Fruit fly (Drosophila melanogaster) whole organism, prepupa: ENCODE data around the gene GlnRS.

Experiments
- Blimp-1 ChIP-seq: fragments of 200-800 bp; sonication (Bioruptor generic); optimal IDR thresholded peaks from 3 replicates; lab custom pipeline; 2017; ENCODE audit warnings: missing biosample characterization, missing genetic modification characterization, mild to moderate bottlenecking, moderate library complexity, missing genetic modification reagents
- CG10631 ChIP-seq: fragments of 200-800 bp; sonication (Bioruptor generic); optimal IDR thresholded peaks from 2 replicates; lab custom pipeline; 2016; ENCODE audit warnings: missing biosample characterization, missing genetic modification characterization
- CG11762 ChIP-seq: fragments of 200-800 bp; sonication (Bioruptor generic); optimal IDR thresholded peaks from 3 replicates; lab custom pipeline; 2016; ENCODE audit warnings: missing biosample characterization, missing genetic modification characterization; ENCODE audit not compliant: insufficient read depth
- CG15336 ChIP-seq: fragments of 200-800 bp; sonication (Bioruptor generic); IDR thresholded peaks from 2 replicates; pipeline ENCODE4 v1.3.6; 2022; ENCODE audit warnings: missing biosample characterization, missing genetic modification characterization
- CG1621 ChIP-seq: fragments of 200-800 bp; sonication (Bioruptor generic); optimal IDR thresholded peaks from 3 replicates; lab custom pipeline; 2018; ENCODE audit warnings: missing biosample characterization, mild to moderate bottlenecking, missing genetic modification characterization
- CG16779 ChIP-seq: fragments of 200-800 bp; sonication (Bioruptor generic); optimal IDR thresholded peaks from 3 replicates; lab custom pipeline; 2017; ENCODE audit warnings: missing biosample characterization, mild to moderate bottlenecking, missing genetic modification characterization
- CG32006 ChIP-seq: fragments of 200-800 bp; sonication (Bioruptor generic); optimal IDR thresholded peaks from 3 replicates; lab custom pipeline; 2017; ENCODE audit warnings: missing biosample characterization, mild to moderate bottlenecking, missing genetic modification characterization
- CG34406 ChIP-seq: fragments of 200-800 bp; sonication (Bioruptor generic); optimal IDR thresholded peaks from 3 replicates; lab custom pipeline; 2016; ENCODE audit warnings: missing biosample characterization, missing genetic modification characterization
- CG3919 ChIP-seq: fragments of 200-800 bp; sonication (Bioruptor generic); optimal IDR thresholded peaks from 3 replicates; lab custom pipeline; 2016; ENCODE audit warnings: missing biosample characterization, missing genetic modification characterization
- CG6792 ChIP-seq: fragments of 200-800 bp; sonication (Bioruptor generic); optimal IDR thresholded peaks from 3 replicates; lab custom pipeline; 2016; ENCODE audit warnings: missing biosample characterization, missing genetic modification characterization
- CG6808 ChIP-seq: fragments of 200-800 bp; sonication (Bioruptor generic); optimal IDR thresholded peaks from 3 replicates; lab custom pipeline; 2017; ENCODE audit warnings: missing biosample characterization, missing genetic modification characterization, mild to moderate bottlenecking, moderate library complexity, missing genetic modification reagents
- CG7368 ChIP-seq: fragments of 200-800 bp; sonication (Bioruptor generic); optimal IDR thresholded peaks from 3 replicates; lab custom pipeline; 2016; ENCODE audit warnings: missing biosample characterization, missing genetic modification characterization
- CG8119 ChIP-seq: fragments of 200-800 bp; sonication (Bioruptor generic); IDR thresholded peaks from 3 replicates; pipeline ENCODE4 v1.3.6; 2022; ENCODE audit warnings: missing biosample characterization, missing genetic modification characterization
- CG9139 ChIP-seq: fragments of 200-800 bp; sonication (Bioruptor generic); optimal IDR thresholded peaks from 3 replicates; lab custom pipeline; 2017; ENCODE audit warnings: missing biosample characterization, mild to moderate bottlenecking, missing genetic modification characterization
- Eip78C ChIP-seq: fragments of 200-800 bp; sonication (Bioruptor generic); peaks from one replicate; lab custom pipeline; 2016; ENCODE audit warnings: missing biosample characterization, missing genetic modification characterization
- Eip93F ChIP-seq: fragments of 200-800 bp; sonication (Bioruptor generic); optimal IDR thresholded peaks from 2 replicates; lab custom pipeline; 2016; ENCODE audit warnings: missing biosample characterization, mild to moderate bottlenecking, missing genetic modification characterization
- Ets21C ChIP-seq: fragments of 200-800 bp; sonication (Bioruptor generic); optimal IDR thresholded peaks from 3 replicates; lab custom pipeline; 2016; ENCODE audit warnings: missing biosample characterization, missing genetic modification characterization
- Lpt ChIP-seq: fragments of 200-800 bp; sonication (Bioruptor generic); optimal IDR thresholded peaks from 3 replicates; lab custom pipeline; 2016; ENCODE audit warnings: missing biosample characterization, missing genetic modification characterization
- Met ChIP-seq: fragments of 200-800 bp; sonication (Bioruptor generic); optimal IDR thresholded peaks from 3 replicates; lab custom pipeline; 2016; ENCODE audit warnings: missing biosample characterization, missing genetic modification characterization
- OdsH ChIP-seq: fragments of 200-800 bp; sonication (Bioruptor generic); optimal IDR thresholded peaks from 3 replicates; lab custom pipeline; 2016; ENCODE audit warnings: missing biosample characterization, missing genetic modification characterization
- Sox102F ChIP-seq: fragments of 200-800 bp; sonication (Bioruptor generic); optimal IDR thresholded peaks from 2 replicates; lab custom pipeline; 2016; ENCODE audit warnings: missing biosample characterization, mild to moderate bottlenecking, missing genetic modification characterization
- Sox14 ChIP-seq: fragments of 200-800 bp; sonication (Bioruptor generic); optimal IDR thresholded peaks from 3 replicates; lab custom pipeline; 2016; ENCODE audit warnings: missing biosample characterization, missing genetic modification characterization
- achi ChIP-seq: fragments of 200-800 bp; sonication (Bioruptor generic); optimal IDR thresholded peaks from 3 replicates; lab custom pipeline; 2016; ENCODE audit warnings: missing biosample characterization, missing genetic modification characterization
- dac ChIP-seq: fragments of 200-800 bp; sonication (Bioruptor generic); optimal IDR thresholded peaks from 2 replicates; lab custom pipeline; 2017; ENCODE audit warnings: missing biosample characterization, mild to moderate bottlenecking, missing genetic modification characterization
- dsx ChIP-seq: fragments of 200-800 bp; optimal IDR thresholded peaks from 3 replicates; lab custom pipeline; 2019; ENCODE audit warnings: missing biosample characterization, mild to moderate bottlenecking, missing genetic modification characterization, moderate library complexity; ENCODE audit not compliant: poor library complexity, severe bottlenecking
- eg ChIP-seq: fragments of 200-800 bp; sonication (Bioruptor generic); IDR thresholded peaks from 3 replicates; pipeline ENCODE4 v1.3.6; 2022; ENCODE audit warnings: missing biosample characterization, missing genetic modification characterization
- fd59A ChIP-seq: fragments of 200-800 bp; sonication (Bioruptor generic); optimal IDR thresholded peaks from 2 replicates; lab custom pipeline; 2017; ENCODE audit warnings: missing biosample characterization, mild to moderate bottlenecking, missing genetic modification characterization, missing genetic modification reagents
- fd85E ChIP-seq: fragments of 200-800 bp; sonication (Bioruptor generic); optimal IDR thresholded peaks from 3 replicates; lab custom pipeline; 2016; ENCODE audit warnings: missing biosample characterization, missing genetic modification characterization
- net ChIP-seq: fragments of 200-800 bp; sonication (Bioruptor generic); optimal IDR thresholded peaks from 3 replicates; lab custom pipeline; 2016; ENCODE audit warnings: missing biosample characterization, missing genetic modification characterization
- pdm3 ChIP-seq: fragments of 200-800 bp; sonication (Bioruptor generic); optimal IDR thresholded peaks from 3 replicates; lab custom pipeline; 2016; ENCODE audit warnings: missing biosample characterization, missing genetic modification characterization
- spab ChIP-seq: fragments of 200-800 bp; sonication (Bioruptor generic); optimal IDR thresholded peaks from 2 replicates; lab custom pipeline; 2017; ENCODE audit warnings: missing biosample characterization, mild to moderate bottlenecking, missing genetic modification characterization, missing genetic modification reagents
- ss ChIP-seq, 2 experiments: fragments of 200-800 bp; sonication (Bioruptor generic); optimal IDR thresholded peaks; 2 replicates in 1 of 2; 3 replicates in 1 of 2; lab custom pipeline; 2017 to 2018; ENCODE audit warnings: mild to moderate bottlenecking in 2 of 2, missing biosample characterization in 2 of 2, missing genetic modification characterization in 2 of 2, moderate library complexity in 1 of 2
- vri ChIP-seq: fragments of 200-800 bp; sonication (Bioruptor generic); optimal IDR thresholded peaks from 3 replicates; lab custom pipeline; 2016; ENCODE audit warnings: missing biosample characterization, mild to moderate bottlenecking, missing genetic modification characterization

Gene GlnRS

dm6 chr3R:25265589-25266201, at the start of gene GlnRS, which contains the start of gene RIOK2:
Gene GlnRS (minus strand): TSS chr3R:25265721.
Gene RIOK2 (plus strand): TSS chr3R:25265844.
- no peak for TF ChIP-seq dsx
- no peak for TF ChIP-seq CG3919 (GFP tag; lab: Kevin White, UChicago)
- no peak for TF ChIP-seq fd59A
- peak; percentile 31; the same call in 1 of the 2 replicates for TF ChIP-seq CG15336
- no peak for TF ChIP-seq Blimp-1 (GFP tag; lab: Kevin White, UChicago)
- TF ChIP-seq CG8119 (GFP tag; lab: Robert Waterston, UW): no peak
- TF ChIP-seq achi: peak; percentile 45
- TF ChIP-seq CG1621 (tag; lab: Kevin White, UChicago): peak; percentile 33
- no peak for TF ChIP-seq Met (GFP tag; lab: Kevin White, UChicago)
- no peak for TF ChIP-seq spab (GFP tag; lab: Kevin White, UChicago)

dm6 chr3R:25313771-25314170, 48.2 kb upstream of the GlnRS start, which contains the start of gene CG31087:
Gene CG31087 (minus strand): TSS chr3R:25313833.
- TF ChIP-seq CG32006 (GFP tag; lab: Kevin White, UChicago) (no peak), vri (GFP tag; lab: Kevin White, UChicago) (peak; percentile 55)

dm6 chr3R:25312583-25312982, 47.1 kb upstream of the GlnRS start:
- no peak for TF ChIP-seq pdm3
- no peak for TF ChIP-seq Eip78C
- no peak for TF ChIP-seq dsx
- TF ChIP-seq Eip93F: no peak
- TF ChIP-seq eg (GFP tag; lab: Robert Waterston, UW): no peak
- no peak for TF ChIP-seq Met (GFP tag; lab: Kevin White, UChicago)

DNA sequence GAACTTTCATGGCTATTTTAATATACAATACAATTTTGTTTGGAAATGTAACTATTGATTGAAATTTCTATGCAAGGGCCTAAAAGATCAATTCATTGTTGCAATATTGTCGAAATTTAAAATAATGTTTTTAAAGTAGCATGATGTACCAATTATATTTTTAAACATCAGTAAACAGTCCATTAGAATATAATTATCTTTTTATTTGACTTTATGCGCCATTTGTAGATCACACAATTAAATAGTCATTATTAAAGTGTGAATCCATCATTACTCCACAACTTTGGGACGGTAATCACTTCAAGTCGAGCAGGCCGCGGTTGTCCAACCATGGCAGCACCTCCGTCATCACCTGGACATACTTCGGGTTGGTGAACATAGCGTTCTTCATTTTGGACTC, 45.3 kb upstream of the GlnRS start, which contains the start of gene CG31099:
CG31099 (minus strand) TSS at position 101 of the 400 bp plus-strand sequence.
- no peak for TF ChIP-seq ss (GFP tag; optimal IDR thresholded peaks at IDR 0.05; lab: Kevin White, UChicago)
- TF ChIP-seq Eip78C: no peak
- no peak for TF ChIP-seq Sox102F (GFP tag; lab: Kevin White, UChicago)
- no peak for TF ChIP-seq Met (GFP tag; lab: Kevin White, UChicago)
- no peak for TF ChIP-seq CG3919 (GFP tag; lab: Kevin White, UChicago)
- no peak for TF ChIP-seq Ets21C (GFP tag; lab: Kevin White, UChicago)
- TF ChIP-seq CG15336: no peak
- TF ChIP-seq fd85E (GFP tag; lab: Kevin White, UChicago): no peak
- TF ChIP-seq CG10631 (GFP tag; lab: Kevin White, UChicago): no peak
- TF ChIP-seq CG16779 (tag; lab: Kevin White, UChicago): no peak
- TF ChIP-seq OdsH (GFP tag; lab: Kevin White, UChicago): no peak
- TF ChIP-seq CG6808 (GFP tag; lab: Kevin White, UChicago): no peak

DNA sequence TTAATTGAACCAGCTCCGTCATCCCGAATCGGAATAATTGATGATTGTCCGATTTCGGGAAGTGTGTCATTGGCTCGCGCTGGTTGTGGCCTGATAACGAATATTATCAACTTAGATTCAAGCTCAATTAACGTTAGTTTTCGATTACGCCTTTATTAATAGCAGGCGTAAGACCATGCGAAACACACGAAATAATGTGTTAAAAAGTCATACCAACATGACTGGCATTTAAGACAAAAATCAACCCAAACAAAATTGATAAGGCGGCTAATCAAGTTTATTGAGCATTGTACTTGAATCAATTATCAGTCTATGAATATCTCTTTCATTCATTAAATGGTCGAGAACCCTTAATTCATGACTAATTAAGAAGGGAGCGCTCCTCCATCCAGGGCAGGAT, 43.7 kb upstream of the GlnRS start:
- TF ChIP-seq CG34406 (GFP tag; lab: Kevin White, UChicago) (no peak), CG11762 (GFP tag; lab: Kevin White, UChicago) (no peak), vri (GFP tag; lab: Kevin White, UChicago) (peak; percentile 9)

DNA sequence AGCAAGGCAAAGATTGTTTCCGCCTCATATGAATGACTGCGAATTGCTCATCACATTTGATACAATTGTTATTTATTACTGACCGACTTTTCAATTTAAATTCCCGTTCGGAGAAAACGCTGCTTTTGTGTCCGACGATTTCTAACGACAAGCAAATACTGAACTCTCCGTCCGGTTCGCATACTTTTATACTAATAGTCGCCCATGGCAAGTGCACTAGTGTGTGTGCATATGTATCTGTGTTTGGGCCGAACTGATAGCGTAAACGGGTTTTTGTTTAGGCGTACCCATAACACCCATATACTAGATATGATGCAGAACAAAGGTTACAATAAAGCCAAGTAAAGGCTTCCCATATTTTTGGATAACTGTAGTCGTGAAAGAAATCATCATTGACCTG, 42.7 kb upstream of the GlnRS start, which contains the start of gene CG10550:
CG10550 (minus strand) TSS at position 164 of the 400 bp plus-strand sequence.
- TF ChIP-seq CG6792 (GFP tag; lab: Kevin White, UChicago) (no peak), CG9139 (GFP tag; lab: Kevin White, UChicago) (no peak), fd59A (no peak), Sox14 (GFP tag; lab: Kevin White, UChicago) (no peak), CG11762 (GFP tag; lab: Kevin White, UChicago) (no peak), Eip93F (no peak), dac (GFP tag; lab: Kevin White, UChicago) (no peak), CG1621 (tag; lab: Kevin White, UChicago) (no peak), vri (GFP tag; lab: Kevin White, UChicago) (no peak), CG15336 (no peak), eg (GFP tag; lab: Robert Waterston, UW) (no peak), dsx (no peak), CG8119 (GFP tag; lab: Robert Waterston, UW) (no peak), Lpt (no peak), CG3919 (GFP tag; lab: Kevin White, UChicago) (no peak), net (no peak), CG7368 (GFP tag; lab: Kevin White, UChicago) (no peak), achi (no peak)
